Worm (Caenorhabditis elegans) whole organism, L2 larva: ENCODE data around the gene Y43F4A.1.

ENCODE experiments used
- C34F6.9 ChIP-seq: fragments of 150-350 bp; optimal IDR thresholded peaks from 2 replicates; lab custom pipeline; 2014; ENCODE audit warnings: missing biosample characterization, missing genetic modification characterization
- F13H6.1 ChIP-seq: sonication (generic microtip); optimal IDR thresholded peaks from 2 replicates; lab custom pipeline; 2016; ENCODE audit warnings: missing genetic modification characterization, missing compliant biosample characterization
- R02D3.7 ChIP-seq: fragments of 150-350 bp; optimal IDR thresholded peaks from 2 replicates; lab custom pipeline; 2014; ENCODE audit warnings: missing biosample characterization, missing genetic modification characterization
- Y55F3AM.14 ChIP-seq: fragments of 200-800 bp; sonication (Bioruptor generic); optimal IDR thresholded peaks from 2 replicates; lab custom pipeline; 2018; ENCODE audit warnings: mild to moderate bottlenecking, missing genetic modification characterization, missing compliant biosample characterization
- ZK546.5 ChIP-seq: sonication (generic microtip); optimal IDR thresholded peaks from 2 replicates; lab custom pipeline; 2017; ENCODE audit warnings: missing biosample characterization, missing genetic modification characterization
- alr-1 ChIP-seq: fragments of 150-350 bp; optimal IDR thresholded peaks from 2 replicates; lab custom pipeline; 2014; ENCODE audit warnings: missing biosample characterization, missing genetic modification characterization
- aly-2 ChIP-seq: fragments of 150-350 bp; optimal IDR thresholded peaks from 2 replicates; lab custom pipeline; 2014; ENCODE audit warnings: missing biosample characterization, missing genetic modification characterization
- ama-1 ChIP-seq: fragments of 150-350 bp; optimal IDR thresholded peaks from 2 replicates; lab custom pipeline; 2018; ENCODE audit warnings: inconsistent platforms
- blmp-1 ChIP-seq: sonication (generic microtip); optimal IDR thresholded peaks from 2 replicates; lab custom pipeline; 2017; ENCODE audit warnings: missing genetic modification characterization, mild to moderate bottlenecking, missing compliant biosample characterization, antibody characterized with exemption, moderate library complexity; ENCODE audit not compliant: insufficient read depth
- ceh-16 ChIP-seq: fragments of 150-350 bp; optimal IDR thresholded peaks from 2 replicates; lab custom pipeline; 2014; ENCODE audit warnings: missing biosample characterization, missing genetic modification characterization
- ceh-82 ChIP-seq: fragments of 150-350 bp; optimal IDR thresholded peaks from 2 replicates; lab custom pipeline; 2014; ENCODE audit warnings: missing biosample characterization, missing genetic modification characterization
- crh-2 ChIP-seq: sonication (generic microtip); optimal IDR thresholded peaks from 2 replicates; lab custom pipeline; 2017; ENCODE audit warnings: missing biosample characterization, missing genetic modification characterization
- dmd-4 ChIP-seq: sonication (generic microtip); optimal IDR thresholded peaks from 2 replicates; lab custom pipeline; 2017; ENCODE audit warnings: missing biosample characterization, missing genetic modification characterization
- egl-27 ChIP-seq: sonication (generic microtip); optimal IDR thresholded peaks from 3 replicates; lab custom pipeline; 2017; ENCODE audit warnings: missing biosample characterization, missing genetic modification reagents, missing genetic modification characterization
- elt-1 ChIP-seq: fragments of 150-350 bp; optimal IDR thresholded peaks from 2 replicates; lab custom pipeline; 2014; ENCODE audit warnings: missing biosample characterization, missing genetic modification characterization
- elt-3 ChIP-seq: sonication (generic microtip); optimal IDR thresholded peaks from 2 replicates; lab custom pipeline; 2017; ENCODE audit warnings: missing biosample characterization, missing genetic modification characterization
- fos-1 ChIP-seq: fragments of 150-350 bp; optimal IDR thresholded peaks from 2 replicates; lab custom pipeline; 2014; ENCODE audit warnings: missing biosample characterization, missing genetic modification characterization
- lin-11 ChIP-seq: fragments of 150-350 bp; sonication (generic microtip); optimal IDR thresholded peaks from 2 replicates; lab custom pipeline; 2014; ENCODE audit warnings: missing biosample characterization, missing genetic modification characterization, inconsistent platforms, mixed read lengths
- lin-13 ChIP-seq: fragments of 150-350 bp; optimal IDR thresholded peaks from 2 replicates; lab custom pipeline; 2014; ENCODE audit warnings: missing biosample characterization, missing genetic modification reagents, missing genetic modification characterization
- lin-39 ChIP-seq: fragments of 150-350 bp; optimal IDR thresholded peaks from 2 replicates; lab custom pipeline; 2014; ENCODE audit warnings: missing biosample characterization, missing genetic modification reagents, missing genetic modification characterization
- lsy-2 ChIP-seq, 2 experiments: fragments of 150-350 bp in 1 of 2; sonication (generic microtip) in 1 of 2; optimal IDR thresholded peaks; 2 replicates each; lab custom pipeline; 2014 to 2017; ENCODE audit warnings: missing biosample characterization in 2 of 2, missing genetic modification characterization in 2 of 2
- mab-5 ChIP-seq: fragments of 150-350 bp; optimal IDR thresholded peaks from 2 replicates; lab custom pipeline; 2014; ENCODE audit warnings: missing biosample characterization, missing genetic modification characterization
- mbf-1 ChIP-seq: sonication (generic microtip); optimal IDR thresholded peaks from 2 replicates; lab custom pipeline; 2017; ENCODE audit warnings: missing biosample characterization, missing genetic modification characterization
- mdl-1 ChIP-seq, 2 experiments: fragments of 150-350 bp in 1 of 2; sonication (generic microtip) in 1 of 2; optimal IDR thresholded peaks; 2 replicates each; lab custom pipeline; 2017; ENCODE audit warnings: missing biosample characterization in 2 of 2, missing genetic modification characterization in 2 of 2
- nhr-10 ChIP-seq: sonication (generic microtip); optimal IDR thresholded peaks from 2 replicates; lab custom pipeline; 2017; ENCODE audit warnings: missing biosample characterization, missing genetic modification characterization
- nhr-11 ChIP-seq: fragments of 150-350 bp; optimal IDR thresholded peaks from 2 replicates; lab custom pipeline; 2014; ENCODE audit warnings: missing biosample characterization, missing genetic modification characterization
- nhr-12 ChIP-seq: fragments of 150-350 bp; optimal IDR thresholded peaks from 2 replicates; lab custom pipeline; 2014; ENCODE audit warnings: missing biosample characterization, missing genetic modification characterization
- nhr-129 ChIP-seq: fragments of 150-350 bp; optimal IDR thresholded peaks from 2 replicates; lab custom pipeline; 2014; ENCODE audit warnings: missing biosample characterization, missing genetic modification characterization
- nhr-21 ChIP-seq: fragments of 150-350 bp; optimal IDR thresholded peaks from 2 replicates; lab custom pipeline; 2014; ENCODE audit warnings: missing biosample characterization, missing genetic modification characterization
- nhr-23 ChIP-seq: fragments of 150-350 bp; optimal IDR thresholded peaks from 2 replicates; lab custom pipeline; 2014; ENCODE audit warnings: missing biosample characterization, missing genetic modification reagents, missing genetic modification characterization
- nhr-237 ChIP-seq: fragments of 150-350 bp; optimal IDR thresholded peaks from 2 replicates; lab custom pipeline; 2014; ENCODE audit warnings: missing biosample characterization, missing genetic modification characterization
- nhr-6 ChIP-seq: fragments of 150-350 bp; optimal IDR thresholded peaks from 2 replicates; lab custom pipeline; 2014; ENCODE audit warnings: missing biosample characterization, missing genetic modification characterization
- nhr-77 ChIP-seq: fragments of 150-350 bp; optimal IDR thresholded peaks from 2 replicates; lab custom pipeline; 2014; ENCODE audit warnings: missing biosample characterization, missing genetic modification characterization
- peb-1 ChIP-seq: fragments of 150-350 bp; optimal IDR thresholded peaks from 2 replicates; lab custom pipeline; 2014; ENCODE audit warnings: missing biosample characterization, missing genetic modification characterization
- sem-4 ChIP-seq: fragments of 150-350 bp; optimal IDR thresholded peaks from 2 replicates; lab custom pipeline; 2014; ENCODE audit warnings: missing biosample characterization, missing genetic modification reagents, missing genetic modification characterization
- skn-1 ChIP-seq: sonication (generic microtip); optimal IDR thresholded peaks from 2 replicates; lab custom pipeline; 2017; ENCODE audit warnings: missing biosample characterization, missing genetic modification characterization
- sma-3 ChIP-seq: sonication (generic microtip); optimal IDR thresholded peaks from 2 replicates; lab custom pipeline; 2016; ENCODE audit warnings: missing genetic modification reagents, missing genetic modification characterization, missing compliant biosample characterization
- snpc-4 ChIP-seq: fragments of 150-350 bp; optimal IDR thresholded peaks from 2 replicates; lab custom pipeline; 2014; ENCODE audit warnings: missing biosample characterization, missing genetic modification characterization
- unc-39 ChIP-seq: fragments of 150-350 bp; optimal IDR thresholded peaks from 2 replicates; lab custom pipeline; 2014; ENCODE audit warnings: missing biosample characterization, missing genetic modification characterization
- unc-55 ChIP-seq: fragments of 150-350 bp; sonication (generic microtip); optimal IDR thresholded peaks from 3 replicates; lab custom pipeline; 2014; ENCODE audit warnings: missing biosample characterization, missing genetic modification reagents, missing genetic modification characterization
- unc-62 ChIP-seq: fragments of 150-350 bp; optimal IDR thresholded peaks from 2 replicates; lab custom pipeline; 2014; ENCODE audit warnings: missing biosample characterization, missing genetic modification reagents, missing genetic modification characterization
- zag-1 ChIP-seq: fragments of 150-350 bp; optimal IDR thresholded peaks from 2 replicates; lab custom pipeline; 2014; ENCODE audit warnings: missing biosample characterization, missing genetic modification characterization
- ztf-1 ChIP-seq: fragments of 200-800 bp; sonication (Bioruptor generic); conservative IDR thresholded peaks from 2 replicates; pipeline ENCODE4 v1.3.6; 2022; ENCODE audit warnings: missing genetic modification characterization, missing compliant biosample characterization
- ztf-11 ChIP-seq: sonication (generic microtip); optimal IDR thresholded peaks from 2 replicates; lab custom pipeline; 2017; ENCODE audit warnings: missing biosample characterization, missing genetic modification characterization
- ztf-4 ChIP-seq: fragments of 150-350 bp; optimal IDR thresholded peaks from 2 replicates; lab custom pipeline; 2014; ENCODE audit warnings: missing biosample characterization, missing genetic modification characterization

Gene Y43F4A.1

DNA sequence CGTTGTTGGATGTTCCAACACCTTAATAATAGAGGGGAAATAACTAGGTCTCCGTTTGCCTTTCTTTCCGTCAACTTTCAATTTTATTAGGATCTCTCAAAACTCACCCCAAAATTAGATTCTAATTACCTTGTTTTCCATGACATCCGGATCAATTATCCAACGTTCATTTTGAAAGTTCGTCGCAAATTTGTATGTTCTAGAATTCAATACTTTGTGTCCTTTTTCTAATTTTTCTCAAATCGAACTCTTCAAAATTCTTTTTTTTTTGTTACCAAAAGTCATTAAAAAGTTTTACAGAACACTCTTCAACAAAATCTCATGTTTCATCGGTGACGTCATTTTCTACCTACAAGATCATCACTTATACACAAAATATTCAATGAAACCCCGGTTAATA is at the start of gene Y43F4A.1:
Gene Y43F4A.1, plus strand, starts transcription at position 301 of the 400 bp plus-strand sequence.
- TF ChIP-seq egl-27 (tag; lab: Kevin White, UChicago): no peak
- TF ChIP-seq mab-5 (tag; lab: Kevin White, UChicago): no peak
- TF ChIP-seq blmp-1: no peak
- TF ChIP-seq sma-3 (GFP tag; lab: Kevin White, UChicago): no peak
- no peak for TF ChIP-seq nhr-10 (tag; lab: Kevin White, UChicago)
- TF ChIP-seq ceh-16 (tag; lab: Kevin White, UChicago): no peak
- TF ChIP-seq nhr-237 (tag; lab: Kevin White, UChicago): no peak
- no peak for TF ChIP-seq crh-2
- no peak for TF ChIP-seq elt-3
- TF ChIP-seq, all 48 proteins: peak for 0

DNA sequence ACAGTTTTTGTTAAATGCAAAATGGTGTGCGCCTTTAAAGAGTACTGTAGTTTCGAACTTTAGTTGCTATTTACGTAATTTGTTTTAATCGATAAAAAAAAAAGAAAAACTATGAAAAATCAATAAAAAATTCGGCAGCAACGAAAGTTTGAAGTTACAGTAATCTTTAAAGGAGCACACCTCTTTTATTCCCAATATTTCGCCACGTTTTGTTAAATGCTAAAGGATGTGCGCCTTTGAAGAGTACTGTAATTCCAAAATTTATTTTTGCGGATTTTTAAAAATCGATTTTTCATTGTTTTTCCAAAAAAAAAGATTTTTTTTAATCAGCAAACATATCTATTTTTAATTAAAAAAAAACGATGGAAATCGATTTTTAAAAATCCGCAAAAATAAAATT is 49.2 kb upstream of the Y43F4A.1 start:
- TF ChIP-seq mdl-1 (tag; optimal IDR thresholded peaks at IDR 0.05; lab: Kevin White, UChicago) (no peak), nhr-21 (tag; lab: Kevin White, UChicago) (no peak), ZK546.5 (tag; lab: Kevin White, UChicago) (no peak), C34F6.9 (tag; lab: Kevin White, UChicago) (no peak), mab-5 (tag; lab: Kevin White, UChicago) (no peak), ama-1 (lab: Kevin White, UChicago) (no peak), alr-1 (tag; lab: Kevin White, UChicago) (no peak), zag-1 (tag; lab: Kevin White, UChicago) (no peak), R02D3.7 (tag; lab: Kevin White, UChicago) (no peak), fos-1 (tag; lab: Kevin White, UChicago) (no peak), unc-62 (GFP tag; lab: Kevin White, UChicago) (no peak), nhr-12 (tag; lab: Kevin White, UChicago) (no peak), lin-11 (tag; lab: Kevin White, UChicago) (no peak), nhr-23 (tag; lab: Kevin White, UChicago) (no peak), skn-1 (tag; lab: Kevin White, UChicago) (no peak), sem-4 (tag; lab: Kevin White, UChicago) (no peak), aly-2 (no peak), sma-3 (GFP tag; lab: Kevin White, UChicago) (no peak), egl-27 (tag; lab: Kevin White, UChicago) (no peak), blmp-1 (no peak)

DNA sequence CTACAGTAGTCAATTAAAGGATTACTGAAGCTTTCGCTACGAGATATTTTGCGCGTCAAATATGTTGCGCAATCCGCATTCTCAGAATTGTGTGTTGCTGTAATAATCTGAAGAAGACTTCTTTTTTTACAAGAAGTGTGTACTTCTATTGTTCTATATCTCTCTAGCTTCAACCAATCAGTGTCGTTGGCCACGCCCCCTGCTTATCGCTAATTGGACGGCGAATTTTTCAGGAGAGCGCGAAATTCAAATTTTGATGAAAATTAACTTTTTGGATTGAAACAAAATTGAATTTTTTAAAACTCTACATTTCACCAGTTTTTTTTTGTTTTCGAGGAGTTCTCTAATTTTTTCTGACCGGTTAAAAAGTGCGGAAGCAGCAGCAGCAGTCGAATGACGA is 46.0 kb upstream of the Y43F4A.1 start:
- TF ChIP-seq blmp-1 (no peak), ztf-11 (tag; lab: Kevin White, UChicago) (no peak), elt-3 (no peak), ama-1 (lab: Kevin White, UChicago) (no peak), unc-55 (GFP tag; lab: Kevin White, UChicago) (no peak), nhr-11 (tag; lab: Kevin White, UChicago) (no peak), dmd-4 (tag; lab: Kevin White, UChicago) (no peak), nhr-129 (tag; lab: Kevin White, UChicago) (no peak), nhr-77 (tag; lab: Kevin White, UChicago) (no peak), skn-1 (tag; lab: Kevin White, UChicago) (no peak), mbf-1 (tag; lab: Kevin White, UChicago) (no peak), lin-39 (tag; lab: Kevin White, UChicago) (no peak), crh-2 (no peak)

DNA sequence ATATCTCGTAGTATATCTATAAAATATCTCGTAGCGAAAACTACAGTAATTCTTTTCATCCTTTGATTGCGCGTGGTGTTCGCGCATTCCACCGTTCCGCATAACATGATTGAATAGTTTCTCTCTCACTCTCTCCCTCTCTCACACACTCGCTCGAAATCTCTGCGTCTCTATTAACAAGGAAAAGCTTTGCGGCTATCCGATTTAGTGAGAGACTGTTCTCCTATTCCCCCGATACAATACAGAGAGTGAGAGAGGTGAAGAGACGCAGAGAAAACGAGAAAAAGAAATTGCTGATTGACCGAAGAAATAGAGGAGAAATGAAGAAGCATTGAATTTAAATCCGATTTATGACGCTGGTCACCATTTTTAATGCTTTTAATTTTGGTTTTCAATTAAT is 40.9 kb upstream of the Y43F4A.1 start:
- TF ChIP-seq nhr-21 (tag; lab: Kevin White, UChicago) (peak; percentile 27), elt-1 (tag; lab: Kevin White, UChicago) (no peak), C34F6.9 (tag; lab: Kevin White, UChicago) (peak; percentile 21), nhr-12 (tag; lab: Kevin White, UChicago) (no peak), dmd-4 (tag; lab: Kevin White, UChicago) (no peak), aly-2 (no peak), crh-2 (no peak), ceh-82 (tag; lab: Kevin White, UChicago) (no peak), ZK546.5 (tag; lab: Kevin White, UChicago) (no peak), nhr-23 (tag; lab: Kevin White, UChicago) (no peak), lin-13 (GFP tag; lab: Kevin White, UChicago) (no peak), ztf-1 (GFP tag; lab: Robert Waterston, UW) (no peak), elt-3 (no peak), ztf-4 (no peak), mab-5 (tag; lab: Kevin White, UChicago) (no peak), zag-1 (tag; lab: Kevin White, UChicago) (no peak), unc-62 (GFP tag; lab: Kevin White, UChicago) (no peak), nhr-6 (tag; lab: Kevin White, UChicago) (no peak), blmp-1 (no peak), lin-39 (tag; lab: Kevin White, UChicago) (no peak), ama-1 (lab: Kevin White, UChicago) (no peak), lin-11 (tag; lab: Kevin White, UChicago) (no peak), nhr-10 (tag; lab: Kevin White, UChicago) (no peak), egl-27 (tag; lab: Kevin White, UChicago) (no peak), unc-55 (GFP tag; lab: Kevin White, UChicago) (no peak), unc-39 (tag; lab: Kevin White, UChicago) (no peak), snpc-4 (tag; lab: Kevin White, UChicago) (no peak), lsy-2 (tag; optimal IDR thresholded peaks at IDR 0.05; lab: Kevin White, UChicago) (peak in 1 of 2 experiments; percentile 66), Y55F3AM.14 (GFP tag; lab: Kevin White, UChicago) (no peak), peb-1 (no peak), alr-1 (tag; lab: Kevin White, UChicago) (no peak), sma-3 (GFP tag; lab: Kevin White, UChicago) (peak; percentile 34), F13H6.1 (tag; lab: Kevin White, UChicago) (peak; percentile 38), mbf-1 (tag; lab: Kevin White, UChicago) (no peak)
